Fruit fly (Drosophila melanogaster) whole organism: ENCODE measurements around the gene Ptth.

Experiments used
- psq ChIP-seq: fragments of >200 bp; optimal IDR thresholded peaks from 2 replicates; lab custom pipeline; 2017
- usp ChIP-seq: fragments of >200 bp; optimal IDR thresholded peaks from 2 replicates; lab custom pipeline; 2017; ENCODE audit warnings: missing biosample characterization, missing genetic modification characterization, mixed read lengths

DNA sequence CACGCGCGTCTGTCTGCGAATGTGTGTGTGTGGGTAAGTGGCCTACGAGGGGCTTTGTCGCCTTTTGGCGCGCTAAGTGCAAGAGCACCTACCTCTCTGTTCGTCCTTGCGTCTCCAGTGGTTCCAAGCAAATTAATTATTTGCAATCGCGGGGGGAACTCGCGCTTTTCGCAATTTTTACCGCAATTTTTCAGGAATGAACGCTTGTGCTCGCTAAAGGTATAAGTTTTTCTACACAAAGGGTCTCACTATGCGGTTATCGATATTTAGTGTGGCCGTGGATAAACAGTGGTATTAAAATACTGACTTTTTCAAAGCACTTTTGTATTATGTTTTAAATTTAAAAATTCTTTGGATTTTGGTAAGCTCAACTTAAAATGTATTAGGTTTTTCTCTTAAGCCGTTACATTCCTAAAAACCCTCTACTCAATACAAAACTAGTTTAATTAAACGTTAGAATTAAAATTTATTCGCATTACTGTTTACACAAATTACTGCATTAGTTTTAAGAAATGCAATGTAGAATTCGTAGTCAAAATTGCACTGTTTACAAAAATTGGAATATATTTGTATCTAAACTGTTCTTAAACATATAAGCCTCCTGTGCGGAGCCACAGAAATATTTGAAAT lies 34.2 kb downstream of the Ptth start, which contains the start of gene lwr:
- TF ChIP-seq psq (lab: Kevin White, UChicago) (no peak), usp (GFP tag; lab: Kevin White, UChicago) (no peak)
